Worm (Caenorhabditis elegans) whole organism, young adult: ENCODE data around the gene C25G4.2.

Experiments
- B0261.1 ChIP-seq: sonication (generic microtip); optimal IDR thresholded peaks from 2 replicates; lab custom pipeline; 2016; ENCODE audit warnings: mild to moderate bottlenecking, missing genetic modification characterization, moderate library complexity, missing compliant biosample characterization
- F10E7.11 ChIP-seq: sonication (generic microtip); optimal IDR thresholded peaks from 2 replicates; lab custom pipeline; 2017; ENCODE audit warnings: mild to moderate bottlenecking, missing genetic modification characterization, moderate library complexity, missing compliant biosample characterization
- F22D6.2 ChIP-seq: sonication (generic microtip); optimal IDR thresholded peaks from 2 replicates; lab custom pipeline; 2016; ENCODE audit warnings: mild to moderate bottlenecking, missing genetic modification characterization, missing compliant biosample characterization
- F33H1.4 ChIP-seq: fragments of 200-800 bp; sonication (Bioruptor generic); IDR thresholded peaks from 2 replicates; pipeline ENCODE4 v1.3.6; 2022; ENCODE audit warnings: missing genetic modification reagents, missing genetic modification characterization, missing compliant biosample characterization
- F39B2.1 ChIP-seq: fragments of 200-800 bp; sonication (Bioruptor generic); IDR thresholded peaks from 2 replicates; pipeline ENCODE4 v1.3.6; 2022; ENCODE audit warnings: missing genetic modification reagents, missing genetic modification characterization, missing compliant biosample characterization
- F49E8.2 ChIP-seq: sonication (generic microtip); optimal IDR thresholded peaks from 3 replicates; lab custom pipeline; 2017; ENCODE audit warnings: missing genetic modification characterization, mild to moderate bottlenecking, missing compliant biosample characterization, antibody characterized with exemption, moderate library complexity; ENCODE audit not compliant: insufficient read depth
- K11D2.4 ChIP-seq: fragments of 200-800 bp; sonication (Bioruptor generic); IDR thresholded peaks from 2 replicates; pipeline ENCODE4 v1.3.6; 2022; ENCODE audit warnings: missing genetic modification reagents, missing genetic modification characterization, missing compliant biosample characterization
- T26A5.8 ChIP-seq: sonication (generic microtip); optimal IDR thresholded peaks from 2 replicates; lab custom pipeline; 2016; ENCODE audit warnings: missing genetic modification characterization, missing compliant biosample characterization
- Y53F4B.3 ChIP-seq: fragments of 200-800 bp; sonication (Bioruptor generic); IDR thresholded peaks from 2 replicates; pipeline ENCODE4 v1.3.6; 2022; ENCODE audit warnings: missing genetic modification reagents, missing genetic modification characterization, missing compliant biosample characterization
- Y79H2A.3 ChIP-seq: fragments of 200-800 bp; sonication (Bioruptor generic); conservative IDR thresholded peaks from 2 replicates; pipeline ENCODE4 v1.3.6; 2022; ENCODE audit warnings: missing genetic modification reagents, missing genetic modification characterization, missing compliant biosample characterization
- ZK185.1 ChIP-seq: sonication (generic microtip); optimal IDR thresholded peaks from 2 replicates; lab custom pipeline; 2016; ENCODE audit warnings: mild to moderate bottlenecking, missing genetic modification characterization, missing compliant biosample characterization; ENCODE audit not compliant: poor library complexity, severe bottlenecking
- bed-1 ChIP-seq: fragments of 200-800 bp; sonication (Bioruptor generic); IDR thresholded peaks from 2 replicates; pipeline ENCODE4 v1.3.6; 2022; ENCODE audit warnings: missing genetic modification reagents, missing genetic modification characterization, missing compliant biosample characterization
- bed-2 ChIP-seq: fragments of 200-800 bp; sonication (Bioruptor generic); IDR thresholded peaks from 2 replicates; pipeline ENCODE4 v1.3.6; 2022; ENCODE audit warnings: missing genetic modification reagents, missing genetic modification characterization, missing compliant biosample characterization
- ccch-3 ChIP-seq: fragments of 200-800 bp; sonication (Bioruptor generic); optimal IDR thresholded peaks from 2 replicates; lab custom pipeline; 2018; ENCODE audit warnings: mild to moderate bottlenecking, missing genetic modification characterization, missing compliant biosample characterization
- ceh-79 ChIP-seq: sonication (generic microtip); optimal IDR thresholded peaks from 2 replicates; lab custom pipeline; 2017; ENCODE audit warnings: mild to moderate bottlenecking, missing genetic modification characterization, missing compliant biosample characterization
- dpff-1 ChIP-seq: sonication (generic microtip); optimal IDR thresholded peaks from 2 replicates; lab custom pipeline; 2017; ENCODE audit warnings: mild to moderate bottlenecking, missing genetic modification characterization, missing compliant biosample characterization
- egl-44 ChIP-seq: fragments of 200-800 bp; sonication (Bioruptor generic); IDR thresholded peaks from 2 replicates; pipeline ENCODE4 v1.3.6; 2022; ENCODE audit warnings: missing genetic modification reagents, missing genetic modification characterization, missing compliant biosample characterization
- ekl-4 ChIP-seq: fragments of 200-800 bp; sonication (Bioruptor generic); IDR thresholded peaks from 2 replicates; pipeline ENCODE4 v1.3.6; 2022; ENCODE audit warnings: missing genetic modification reagents, missing genetic modification characterization, missing compliant biosample characterization
- hmg-1.2 ChIP-seq: fragments of 200-800 bp; sonication (Bioruptor generic); IDR thresholded peaks from 2 replicates; pipeline ENCODE4 v1.3.6; 2022; ENCODE audit warnings: missing genetic modification reagents, missing genetic modification characterization, missing compliant biosample characterization
- hmg-20 ChIP-seq: fragments of 200-800 bp; sonication (Bioruptor generic); IDR thresholded peaks from 2 replicates; pipeline ENCODE4 v1.3.6; 2022; ENCODE audit warnings: missing genetic modification reagents, missing genetic modification characterization, missing compliant biosample characterization
- hrde-1 ChIP-seq: sonication (generic microtip); optimal IDR thresholded peaks from 2 replicates; lab custom pipeline; 2016; ENCODE audit warnings: missing genetic modification characterization, mild to moderate bottlenecking, missing compliant biosample characterization, moderate library complexity, missing genotype, missing genetic modification reagents, borderline replicate concordance
- lin-35 ChIP-seq, 3 experiments: fragments of 150-350 bp in 2 of 3; sonication (generic microtip) in 1 of 3; optimal IDR thresholded peaks; 2 replicates each; lab custom pipeline; 2014 to 2018; ENCODE audit warnings: missing biosample characterization in 3 of 3, missing genetic modification characterization in 3 of 3, missing genetic modification reagents in 3 of 3
- lin-54 ChIP-seq: fragments of 200-800 bp; sonication (Bioruptor generic); optimal IDR thresholded peaks from 2 replicates; lab custom pipeline; 2018; ENCODE audit warnings: mild to moderate bottlenecking, missing genetic modification characterization, missing compliant biosample characterization
- lsy-27 ChIP-seq: sonication (generic microtip); optimal IDR thresholded peaks from 2 replicates; lab custom pipeline; 2017; ENCODE audit warnings: missing genetic modification characterization, mild to moderate bottlenecking, missing compliant biosample characterization, antibody characterized with exemption, missing genotype, borderline replicate concordance; ENCODE audit not compliant: insufficient read depth
- madf-6 ChIP-seq: fragments of 200-800 bp; sonication (Bioruptor generic); IDR thresholded peaks from 2 replicates; pipeline ENCODE4 v1.3.6; 2022; ENCODE audit warnings: missing genetic modification reagents, missing genetic modification characterization, missing compliant biosample characterization
- madf-8 ChIP-seq: fragments of 200-800 bp; sonication (Bioruptor generic); conservative IDR thresholded peaks from 2 replicates; pipeline ENCODE4 v1.3.6; 2022; ENCODE audit warnings: missing genetic modification reagents, missing genetic modification characterization, missing compliant biosample characterization
- mes-4 ChIP-seq: sonication (generic microtip); optimal IDR thresholded peaks from 2 replicates; lab custom pipeline; 2016; ENCODE audit warnings: missing genotype, missing genetic modification characterization, missing compliant biosample characterization
- nfyb-1 ChIP-seq: fragments of 200-800 bp; sonication (Bioruptor generic); IDR thresholded peaks from 2 replicates; pipeline ENCODE4 v1.3.6; 2022; ENCODE audit warnings: missing genetic modification reagents, missing genetic modification characterization, missing compliant biosample characterization
- nhr-120 ChIP-seq: fragments of 200-800 bp; sonication (Bioruptor generic); IDR thresholded peaks from 2 replicates; pipeline ENCODE4 v1.3.6; 2022; ENCODE audit warnings: missing genetic modification characterization, missing compliant biosample characterization
- nhr-179 ChIP-seq: sonication (generic microtip); optimal IDR thresholded peaks from 2 replicates; lab custom pipeline; 2016; ENCODE audit warnings: mild to moderate bottlenecking, missing genetic modification characterization, missing compliant biosample characterization
- rec-8 ChIP-seq, 2 experiments: sonication (generic microtip); optimal IDR thresholded peaks; 2 replicates each; lab custom pipeline; 2016; ENCODE audit warnings: mild to moderate bottlenecking in 2 of 2, missing genetic modification characterization in 2 of 2, missing genetic modification reagents in 2 of 2, missing genotype in 2 of 2, missing biosample characterization in 1 of 2, missing compliant biosample characterization in 1 of 2, moderate library complexity in 1 of 2
- rpc-1 ChIP-seq, 2 experiments: fragments of 150-350 bp in 1 of 2; sonication (generic microtip) in 1 of 2; optimal IDR thresholded peaks; 2 replicates each; lab custom pipeline; 2014 to 2018; ENCODE audit warnings: missing biosample characterization in 1 of 2, missing genetic modification characterization in 1 of 2, missing genetic modification reagents in 1 of 2, missing genotype in 1 of 2
- sea-2 ChIP-seq: fragments of 200-800 bp; sonication (Bioruptor generic); IDR thresholded peaks from 2 replicates; pipeline ENCODE4 v1.3.6; 2022; ENCODE audit warnings: missing genetic modification characterization, missing compliant biosample characterization
- tbx-9 ChIP-seq: sonication (generic microtip); optimal IDR thresholded peaks from 2 replicates; lab custom pipeline; 2016; ENCODE audit warnings: borderline replicate concordance, missing genetic modification characterization, inconsistent platforms, missing compliant biosample characterization
- tlf-1 ChIP-seq: fragments of 200-800 bp; sonication (Bioruptor generic); optimal IDR thresholded peaks from 2 replicates; lab custom pipeline; 2018; ENCODE audit warnings: mild to moderate bottlenecking, missing genetic modification characterization, missing compliant biosample characterization
- unc-130 ChIP-seq: sonication (generic microtip); optimal IDR thresholded peaks from 2 replicates; lab custom pipeline; 2016; ENCODE audit warnings: missing genetic modification reagents, missing genetic modification characterization, missing compliant biosample characterization
- xnd-1 ChIP-seq: sonication (generic microtip); optimal IDR thresholded peaks from 2 replicates; lab custom pipeline; 2016; ENCODE audit warnings: missing genotype, missing genetic modification reagents, missing genetic modification characterization, missing compliant biosample characterization
- zim-3 ChIP-seq: sonication (generic microtip); optimal IDR thresholded peaks from 2 replicates; lab custom pipeline; 2017; ENCODE audit warnings: mild to moderate bottlenecking, missing genetic modification characterization, moderate library complexity, missing compliant biosample characterization
- ztf-28 ChIP-seq: fragments of 200-800 bp; sonication (Bioruptor generic); IDR thresholded peaks from 2 replicates; pipeline ENCODE4 v1.3.6; 2022; ENCODE audit warnings: missing genetic modification reagents, missing genetic modification characterization, missing compliant biosample characterization
- ztf-6 ChIP-seq: fragments of 200-800 bp; sonication (Bioruptor generic); IDR thresholded peaks from 2 replicates; pipeline ENCODE4 v1.3.6; 2022; ENCODE audit warnings: missing genetic modification reagents, missing genetic modification characterization, missing compliant biosample characterization

C25G4.2 gene

ce11 chrIV:12416629-12417404 lies 27.0 kb downstream of the C25G4.2 start (continued):
- TF ChIP-seq ekl-4 (GFP tag; lab: Robert Waterston, UW) (no peak), nfyb-1 (GFP tag; lab: Robert Waterston, UW) (peak; percentile 41; the same call in 1 of the 2 replicates), F49E8.2 (tag; lab: Kevin White, UChicago) (peak; percentile 40), zim-3 (peak; percentile 33), ztf-28 (no peak), hmg-1.2 (GFP tag; lab: Robert Waterston, UW) (peak; percentile 53), tlf-1 (peak; percentile 18), hrde-1 (tag; lab: Kevin White, UChicago) (no peak), xnd-1 (tag; lab: Kevin White, UChicago) (no peak), K11D2.4 (GFP tag; lab: Robert Waterston, UW) (no peak), unc-130 (GFP tag; lab: Kevin White, UChicago) (peak; percentile 3), madf-8 (GFP tag; lab: Robert Waterston, UW) (no peak), Y53F4B.3 (GFP tag; lab: Robert Waterston, UW) (no peak), T26A5.8 (peak; percentile 3), ceh-79 (tag; lab: Kevin White, UChicago) (no peak), ZK185.1 (tag; lab: Kevin White, UChicago) (peak; percentile 43), nhr-120 (GFP tag; lab: Robert Waterston, UW) (no peak), sea-2 (no peak), F33H1.4 (GFP tag; lab: Robert Waterston, UW) (peak; percentile 31; the same call in 1 of the 2 replicates), lin-35 (GFP tag; optimal IDR thresholded peaks at IDR 0.05; lab: Kevin White, UChicago) (no peak), B0261.1 (tag; lab: Kevin White, UChicago) (peak; percentile 94), lin-54 (GFP tag; lab: Kevin White, UChicago) (peak; percentile 13), dpff-1 (tag; lab: Kevin White, UChicago) (no peak), rpc-1 (optimal IDR thresholded peaks at IDR 0.05; lab: Kevin White, UChicago) (peak; percentile 71), rpc-1 (tag; optimal IDR thresholded peaks at IDR 0.05; lab: Kevin White, UChicago) (peak; percentile 80), Y79H2A.3 (GFP tag; lab: Robert Waterston, UW) (no peak), nhr-179 (tag; lab: Kevin White, UChicago) (no peak), F39B2.1 (GFP tag; lab: Robert Waterston, UW) (no peak), F22D6.2 (tag; lab: Kevin White, UChicago) (no peak)

ce11 chrIV:12414601-12415000 lies 29.2 kb downstream of the C25G4.2 start:
- TF ChIP-seq ztf-6 (GFP tag; lab: Robert Waterston, UW) (no peak), mes-4 (tag; lab: Kevin White, UChicago) (no peak), rec-8 (tag; optimal IDR thresholded peaks at IDR 0.05; lab: Kevin White, UChicago) (no peak), ccch-3 (no peak), tlf-1 (no peak), F10E7.11 (tag; lab: Kevin White, UChicago) (no peak), lsy-27 (tag; lab: Kevin White, UChicago) (no peak), Y53F4B.3 (GFP tag; lab: Robert Waterston, UW) (no peak), madf-6 (GFP tag; lab: Robert Waterston, UW) (no peak), bed-1 (GFP tag; lab: Robert Waterston, UW) (no peak), hrde-1 (tag; lab: Kevin White, UChicago) (no peak), bed-2 (GFP tag; lab: Robert Waterston, UW) (no peak), egl-44 (GFP tag; lab: Robert Waterston, UW) (no peak), xnd-1 (tag; lab: Kevin White, UChicago) (no peak), tbx-9 (tag; lab: Kevin White, UChicago) (no peak), hmg-20 (GFP tag; lab: Robert Waterston, UW) (no peak), sea-2 (no peak)
